Fruit fly (Drosophila melanogaster): ENCODE results near the gene SecS.

dm6 chr3R:5624115-5624878 is 23.1 kb downstream of the SecS start, which contains the start of the genes Dph4, Spec2 and RpL13A:
- TF ChIP-seq Myc (optimal IDR thresholded peaks at IDR 0.05) (no peak), psq (optimal IDR thresholded peaks at IDR 0.05) (no peak), h (optimal IDR thresholded peaks at IDR 0.05) (no peak), Sin3A (optimal IDR thresholded peaks at IDR 0.05) (no peak), ttk (optimal IDR thresholded peaks at IDR 0.05) (no peak), insv (optimal IDR thresholded peaks at IDR 0.05) (no peak)
